Fruit fly (Drosophila melanogaster) whole organism, wandering third instar larva: ENCODE measurements around the gene CG9458.

ENCODE experiments used
- Abd-B ChIP-seq: fragments of >200 bp; optimal IDR thresholded peaks from 2 replicates; lab custom pipeline; 2017; ENCODE audit warnings: missing biosample characterization, missing genetic modification characterization
- CrebA ChIP-seq: fragments of 200-800 bp; sonication (Bioruptor generic); optimal IDR thresholded peaks from 2 replicates; lab custom pipeline; 2016; ENCODE audit warnings: missing biosample characterization, mild to moderate bottlenecking, missing genetic modification characterization, borderline replicate concordance
- Dfd ChIP-seq: fragments of >200 bp; optimal IDR thresholded peaks from 2 replicates; lab custom pipeline; 2017; ENCODE audit warnings: missing biosample characterization, missing genetic modification characterization
- Hr78 ChIP-seq: fragments of >200 bp; optimal IDR thresholded peaks from 2 replicates; lab custom pipeline; 2017; ENCODE audit warnings: missing biosample characterization, missing genetic modification characterization
- Myc ChIP-seq: fragments of >200 bp; optimal IDR thresholded peaks from 2 replicates; lab custom pipeline; 2017
- N ChIP-seq: fragments of >200 bp; optimal IDR thresholded peaks from 2 replicates; lab custom pipeline; 2018; ENCODE audit warnings: missing biosample characterization, missing external identifiers, missing genetic modification characterization
- Sp1 ChIP-seq: fragments of 200-800 bp; sonication (Bioruptor generic); optimal IDR thresholded peaks from 3 replicates; lab custom pipeline; 2019; ENCODE audit warnings: missing biosample characterization, mild to moderate bottlenecking, missing genetic modification characterization, moderate library complexity
- br ChIP-seq: fragments of 200-800 bp; sonication (Bioruptor generic); optimal IDR thresholded peaks from 2 replicates; lab custom pipeline; 2016; ENCODE audit warnings: missing biosample characterization, missing genetic modification characterization
- foxo ChIP-seq, 2 experiments: fragments of 200-800 bp; sonication (Bioruptor generic); optimal IDR thresholded peaks; 2 replicates in 1 of 2; 3 replicates in 1 of 2; lab custom pipeline; 2016 to 2017; ENCODE audit warnings: missing biosample characterization in 2 of 2, missing genetic modification characterization in 2 of 2
- fru ChIP-seq: fragments of 200-800 bp; sonication (Bioruptor generic); optimal IDR thresholded peaks from 3 replicates; lab custom pipeline; 2016; ENCODE audit warnings: missing biosample characterization, mild to moderate bottlenecking, missing genetic modification characterization
- h ChIP-seq: fragments of 200-800 bp; sonication (Bioruptor generic); optimal IDR thresholded peaks from 3 replicates; lab custom pipeline; 2016; ENCODE audit warnings: missing biosample characterization, mild to moderate bottlenecking, missing genetic modification characterization
- pan ChIP-seq: fragments of >200 bp; optimal IDR thresholded peaks from 2 replicates; lab custom pipeline; 2017
- psq ChIP-seq: fragments of 200-800 bp; sonication (Bioruptor generic); optimal IDR thresholded peaks from 3 replicates; lab custom pipeline; 2017; ENCODE audit warnings: missing biosample characterization, mild to moderate bottlenecking, missing genetic modification characterization, moderate library complexity
- woc ChIP-seq: sonication (Bioruptor generic); optimal IDR thresholded peaks from 2 replicates; lab custom pipeline; 2016; ENCODE audit warnings: missing biosample characterization, mild to moderate bottlenecking, missing genetic modification characterization

DNA sequence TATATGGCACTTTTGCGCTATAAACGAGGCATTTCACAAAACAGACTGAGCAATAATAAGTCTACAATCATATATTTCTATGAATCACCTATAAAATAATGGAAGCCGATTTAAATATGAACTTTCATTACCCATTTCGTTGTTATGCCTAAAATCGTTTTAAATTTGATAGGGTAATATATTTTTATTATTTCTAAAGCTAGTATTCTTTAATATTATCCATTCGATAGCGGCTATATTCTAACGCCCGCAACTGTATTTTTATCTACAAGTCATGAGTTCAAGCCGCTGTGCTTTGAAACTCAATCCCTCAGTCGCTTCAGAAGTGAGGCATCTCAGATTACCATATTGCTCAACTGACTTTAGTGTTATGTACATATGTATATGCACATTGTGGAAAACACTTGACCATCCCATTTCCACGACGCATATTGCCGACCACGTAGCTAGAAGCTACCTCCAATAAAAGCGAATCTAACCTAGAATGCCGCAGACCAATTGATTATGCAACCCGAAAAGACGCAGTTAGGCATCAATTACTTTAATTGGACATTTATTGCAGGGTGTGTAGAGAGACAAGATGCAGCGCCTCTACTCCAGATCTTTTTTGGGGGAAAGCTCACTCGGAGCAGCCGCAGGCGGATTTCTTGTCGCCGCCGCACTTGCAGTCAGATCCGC lies 36.3 kb downstream of the CG9458 start:
- TF ChIP-seq br (GFP tag; lab: Kevin White, UChicago): no peak
- TF ChIP-seq Dfd (GFP tag; lab: Kevin White, UChicago): no peak
- no peak for TF ChIP-seq fru (GFP tag; lab: Kevin White, UChicago)
- TF ChIP-seq foxo (GFP tag; optimal IDR thresholded peaks at IDR 0.05; lab: Kevin White, UChicago): no peak
- no peak for TF ChIP-seq Sp1 (GFP tag; lab: Kevin White, UChicago)
- TF ChIP-seq CrebA (GFP tag; lab: Kevin White, UChicago): no peak
- no peak for TF ChIP-seq Hr78 (GFP tag; lab: Kevin White, UChicago)
- TF ChIP-seq Myc: no peak
- no peak for TF ChIP-seq Abd-B (GFP tag; lab: Kevin White, UChicago)
- no peak for TF ChIP-seq h (GFP tag; lab: Kevin White, UChicago)
- TF ChIP-seq psq (GFP tag; lab: Kevin White, UChicago): no peak
- no peak for TF ChIP-seq N
- TF ChIP-seq woc: no peak
- no peak for TF ChIP-seq pan (lab: Kevin White, UChicago)
